Worm (Caenorhabditis elegans) whole organism, L2 larva: ENCODE results near the gene C14A4.6.

Source experiments
- C34F6.9 ChIP-seq: fragments of 150-350 bp; optimal IDR thresholded peaks from 2 replicates; lab custom pipeline; 2014; ENCODE audit warnings: missing biosample characterization, missing genetic modification characterization
- F13H6.1 ChIP-seq: sonication (generic microtip); optimal IDR thresholded peaks from 2 replicates; lab custom pipeline; 2016; ENCODE audit warnings: missing genetic modification characterization, missing compliant biosample characterization
- Y55F3AM.14 ChIP-seq: fragments of 200-800 bp; sonication (Bioruptor generic); optimal IDR thresholded peaks from 2 replicates; lab custom pipeline; 2018; ENCODE audit warnings: mild to moderate bottlenecking, missing genetic modification characterization, missing compliant biosample characterization
- ZK546.5 ChIP-seq: sonication (generic microtip); optimal IDR thresholded peaks from 2 replicates; lab custom pipeline; 2017; ENCODE audit warnings: missing biosample characterization, missing genetic modification characterization
- aly-2 ChIP-seq: fragments of 150-350 bp; optimal IDR thresholded peaks from 2 replicates; lab custom pipeline; 2014; ENCODE audit warnings: missing biosample characterization, missing genetic modification characterization
- ama-1 ChIP-seq: fragments of 150-350 bp; optimal IDR thresholded peaks from 2 replicates; lab custom pipeline; 2018; ENCODE audit warnings: inconsistent platforms
- blmp-1 ChIP-seq: sonication (generic microtip); optimal IDR thresholded peaks from 2 replicates; lab custom pipeline; 2017; ENCODE audit warnings: missing genetic modification characterization, mild to moderate bottlenecking, missing compliant biosample characterization, antibody characterized with exemption, moderate library complexity; ENCODE audit not compliant: insufficient read depth
- crh-2 ChIP-seq: sonication (generic microtip); optimal IDR thresholded peaks from 2 replicates; lab custom pipeline; 2017; ENCODE audit warnings: missing biosample characterization, missing genetic modification characterization
- egl-27 ChIP-seq: sonication (generic microtip); optimal IDR thresholded peaks from 3 replicates; lab custom pipeline; 2017; ENCODE audit warnings: missing biosample characterization, missing genetic modification reagents, missing genetic modification characterization
- elt-1 ChIP-seq: fragments of 150-350 bp; optimal IDR thresholded peaks from 2 replicates; lab custom pipeline; 2014; ENCODE audit warnings: missing biosample characterization, missing genetic modification characterization
- elt-3 ChIP-seq: sonication (generic microtip); optimal IDR thresholded peaks from 2 replicates; lab custom pipeline; 2017; ENCODE audit warnings: missing biosample characterization, missing genetic modification characterization
- lin-11 ChIP-seq: fragments of 150-350 bp; sonication (generic microtip); optimal IDR thresholded peaks from 2 replicates; lab custom pipeline; 2014; ENCODE audit warnings: missing biosample characterization, missing genetic modification characterization, inconsistent platforms, mixed read lengths
- lin-39 ChIP-seq: fragments of 150-350 bp; optimal IDR thresholded peaks from 2 replicates; lab custom pipeline; 2014; ENCODE audit warnings: missing biosample characterization, missing genetic modification reagents, missing genetic modification characterization
- lsy-2 ChIP-seq, 2 experiments: fragments of 150-350 bp in 1 of 2; sonication (generic microtip) in 1 of 2; optimal IDR thresholded peaks; 2 replicates each; lab custom pipeline; 2014 to 2017; ENCODE audit warnings: missing biosample characterization in 2 of 2, missing genetic modification characterization in 2 of 2
- mab-5 ChIP-seq: fragments of 150-350 bp; optimal IDR thresholded peaks from 2 replicates; lab custom pipeline; 2014; ENCODE audit warnings: missing biosample characterization, missing genetic modification characterization
- mbf-1 ChIP-seq: sonication (generic microtip); optimal IDR thresholded peaks from 2 replicates; lab custom pipeline; 2017; ENCODE audit warnings: missing biosample characterization, missing genetic modification characterization
- mdl-1 ChIP-seq, 2 experiments: fragments of 150-350 bp in 1 of 2; sonication (generic microtip) in 1 of 2; optimal IDR thresholded peaks; 2 replicates each; lab custom pipeline; 2017; ENCODE audit warnings: missing biosample characterization in 2 of 2, missing genetic modification characterization in 2 of 2
- nhr-10 ChIP-seq: sonication (generic microtip); optimal IDR thresholded peaks from 2 replicates; lab custom pipeline; 2017; ENCODE audit warnings: missing biosample characterization, missing genetic modification characterization
- nhr-11 ChIP-seq: fragments of 150-350 bp; optimal IDR thresholded peaks from 2 replicates; lab custom pipeline; 2014; ENCODE audit warnings: missing biosample characterization, missing genetic modification characterization
- nhr-12 ChIP-seq: fragments of 150-350 bp; optimal IDR thresholded peaks from 2 replicates; lab custom pipeline; 2014; ENCODE audit warnings: missing biosample characterization, missing genetic modification characterization
- nhr-21 ChIP-seq: fragments of 150-350 bp; optimal IDR thresholded peaks from 2 replicates; lab custom pipeline; 2014; ENCODE audit warnings: missing biosample characterization, missing genetic modification characterization
- nhr-25 ChIP-seq: fragments of 150-350 bp; sonication (generic microtip); optimal IDR thresholded peaks from 3 replicates; lab custom pipeline; 2014; ENCODE audit warnings: missing biosample characterization, missing genetic modification characterization
- nhr-6 ChIP-seq: fragments of 150-350 bp; optimal IDR thresholded peaks from 2 replicates; lab custom pipeline; 2014; ENCODE audit warnings: missing biosample characterization, missing genetic modification characterization
- nhr-77 ChIP-seq: fragments of 150-350 bp; optimal IDR thresholded peaks from 2 replicates; lab custom pipeline; 2014; ENCODE audit warnings: missing biosample characterization, missing genetic modification characterization
- skn-1 ChIP-seq: sonication (generic microtip); optimal IDR thresholded peaks from 2 replicates; lab custom pipeline; 2017; ENCODE audit warnings: missing biosample characterization, missing genetic modification characterization
- sma-3 ChIP-seq: sonication (generic microtip); optimal IDR thresholded peaks from 2 replicates; lab custom pipeline; 2016; ENCODE audit warnings: missing genetic modification reagents, missing genetic modification characterization, missing compliant biosample characterization
- sma-9 ChIP-seq, 2 experiments: fragments of 150-350 bp in 1 of 2; sonication (generic microtip) in 1 of 2; optimal IDR thresholded peaks; 2 replicates each; lab custom pipeline; 2014 to 2016; ENCODE audit warnings: missing genetic modification characterization in 2 of 2, mild to moderate bottlenecking in 1 of 2, missing biosample characterization in 1 of 2, missing compliant biosample characterization in 1 of 2, missing genetic modification reagents in 1 of 2, moderate library complexity in 1 of 2
- snpc-4 ChIP-seq: fragments of 150-350 bp; optimal IDR thresholded peaks from 2 replicates; lab custom pipeline; 2014; ENCODE audit warnings: missing biosample characterization, missing genetic modification characterization
- unc-39 ChIP-seq: fragments of 150-350 bp; optimal IDR thresholded peaks from 2 replicates; lab custom pipeline; 2014; ENCODE audit warnings: missing biosample characterization, missing genetic modification characterization
- unc-55 ChIP-seq: fragments of 150-350 bp; sonication (generic microtip); optimal IDR thresholded peaks from 3 replicates; lab custom pipeline; 2014; ENCODE audit warnings: missing biosample characterization, missing genetic modification reagents, missing genetic modification characterization
- unc-62 ChIP-seq: fragments of 150-350 bp; optimal IDR thresholded peaks from 2 replicates; lab custom pipeline; 2014; ENCODE audit warnings: missing biosample characterization, missing genetic modification reagents, missing genetic modification characterization
- zag-1 ChIP-seq: fragments of 150-350 bp; optimal IDR thresholded peaks from 2 replicates; lab custom pipeline; 2014; ENCODE audit warnings: missing biosample characterization, missing genetic modification characterization
- ztf-1 ChIP-seq: fragments of 200-800 bp; sonication (Bioruptor generic); conservative IDR thresholded peaks from 2 replicates; pipeline ENCODE4 v1.3.6; 2022; ENCODE audit warnings: missing genetic modification characterization, missing compliant biosample characterization
- ztf-11 ChIP-seq: sonication (generic microtip); optimal IDR thresholded peaks from 2 replicates; lab custom pipeline; 2017; ENCODE audit warnings: missing biosample characterization, missing genetic modification characterization

Gene C14A4.6

ce11 chrII:10574177-10574576 lies 20.4 kb downstream of the C14A4.6 start:
- TF ChIP-seq unc-39, result no peak
- TF ChIP-seq nhr-77, result no peak
- no peak for TF ChIP-seq F13H6.1 (tag; lab: Kevin White, UChicago)
- no peak for TF ChIP-seq blmp-1 (tag; lab: Kevin White, UChicago)
- TF ChIP-seq nhr-12 (tag; lab: Kevin White, UChicago), result no peak
- TF ChIP-seq mab-5 (tag; lab: Kevin White, UChicago), result no peak
- no peak for TF ChIP-seq elt-3 (tag; lab: Kevin White, UChicago)
- TF ChIP-seq C34F6.9, result no peak

- no peak for TF ChIP-seq nhr-21 (tag; lab: Kevin White, UChicago)
- TF ChIP-seq elt-1, result no peak
- no peak for TF ChIP-seq sma-3 (GFP tag; lab: Kevin White, UChicago)
- no peak for TF ChIP-seq lin-39 (tag; lab: Kevin White, UChicago)
- TF ChIP-seq snpc-4, result no peak
- TF ChIP-seq ztf-1 (GFP tag; lab: Robert Waterston, UW), result no peak
- TF ChIP-seq ztf-11 (tag; lab: Kevin White, UChicago), result no peak
- no peak for TF ChIP-seq nhr-11 (tag; lab: Kevin White, UChicago)
- no peak for TF ChIP-seq nhr-10 (tag; lab: Kevin White, UChicago)
- TF ChIP-seq unc-55, result no peak
- TF ChIP-seq, all 48 proteins: peak for 0
These were observed 22.6 kb downstream of the C14A4.6 start, which contains the start of gene C06A1.3 for ce11 chrII:10571967-10572366. TSS of gene C06A1.3 (plus strand) at chrII:10572267.

- no peak for TF ChIP-seq C34F6.9
- TF ChIP-seq elt-1, result no peak
- TF ChIP-seq skn-1, result no peak
- no peak for TF ChIP-seq unc-62 (GFP tag; lab: Kevin White, UChicago)
- TF ChIP-seq mbf-1, result no peak
- TF ChIP-seq egl-27 (tag; lab: Kevin White, UChicago), result no peak
- no peak for TF ChIP-seq nhr-21 (tag; lab: Kevin White, UChicago)
- no peak for TF ChIP-seq nhr-6 (tag; lab: Kevin White, UChicago)
- TF ChIP-seq crh-2, result no peak
- TF ChIP-seq ama-1 (lab: Kevin White, UChicago), result no peak
- no peak for TF ChIP-seq lin-11 (tag; lab: Kevin White, UChicago)
- no peak for TF ChIP-seq F13H6.1 (tag; lab: Kevin White, UChicago)
- no peak for TF ChIP-seq ztf-11 (tag; lab: Kevin White, UChicago)
- no peak for TF ChIP-seq zag-1 (tag; lab: Kevin White, UChicago)
- no peak for TF ChIP-seq mdl-1 (tag; optimal IDR thresholded peaks at IDR 0.05; lab: Kevin White, UChicago)
These were observed 24.3 kb downstream of the C14A4.6 start, which contains the start of gene txt-13 for ce11 chrII:10570302-10570701. TSS of gene txt-13 (plus strand) at chrII:10570602.

- TF ChIP-seq aly-2 (tag; lab: Kevin White, UChicago), result no peak
- TF ChIP-seq sma-9 (GFP tag; optimal IDR thresholded peaks at IDR 0.05; lab: Kevin White, UChicago), result peak; percentile 55
- TF ChIP-seq sma-9 (tag; optimal IDR thresholded peaks at IDR 0.05; lab: Kevin White, UChicago), result no peak
- peak in 1 of 2 experiments; percentile 19 for TF ChIP-seq lsy-2 (tag; optimal IDR thresholded peaks at IDR 0.05; lab: Kevin White, UChicago)
These were observed 25.1 kb downstream of the C14A4.6 start for ce11 chrII:10569498-10569897.

ce11 chrII:10566458-10566857 lies 28.1 kb downstream of the C14A4.6 start:
- TF ChIP-seq mdl-1 (tag; optimal IDR thresholded peaks at IDR 0.05; lab: Kevin White, UChicago), result no peak
- TF ChIP-seq nhr-25 (tag; lab: Kevin White, UChicago), result no peak
- TF ChIP-seq ZK546.5 (tag; lab: Kevin White, UChicago), result no peak
- TF ChIP-seq snpc-4, result no peak
- TF ChIP-seq nhr-6 (tag; lab: Kevin White, UChicago), result no peak
- TF ChIP-seq egl-27 (tag; lab: Kevin White, UChicago), result no peak
- no peak for TF ChIP-seq Y55F3AM.14 (GFP tag; lab: Kevin White, UChicago)
- no peak for TF ChIP-seq unc-39
- TF ChIP-seq, all 48 proteins: peak for 0
